Worm (Caenorhabditis elegans) whole organism, young adult: ENCODE results near the gene tufm-1.

ENCODE experiments used
- T07F8.4 ChIP-seq: sonication (generic microtip); optimal IDR thresholded peaks from 2 replicates; lab custom pipeline; 2016; ENCODE audit warnings: mild to moderate bottlenecking, missing genetic modification characterization, moderate library complexity, missing compliant biosample characterization
- cebp-1 ChIP-seq, 2 experiments: fragments of 200-800 bp in 1 of 2; sonication (Bioruptor generic) in 1 of 2; sonication (generic microtip) in 1 of 2; IDR thresholded peaks in 1 of 2; optimal IDR thresholded peaks in 1 of 2; 2 replicates each; pipeline versions ENCODE4 v1.3.6 to Lab custom; 2017 to 2022; ENCODE audit warnings: missing compliant biosample characterization in 2 of 2, missing genetic modification characterization in 2 of 2, mild to moderate bottlenecking in 1 of 2, missing genetic modification reagents in 1 of 2, moderate library complexity in 1 of 2
- efl-1 ChIP-seq: fragments of 150-350 bp; optimal IDR thresholded peaks from 2 replicates; lab custom pipeline; 2014; ENCODE audit warnings: missing biosample characterization, missing genetic modification reagents, missing genetic modification characterization
- hlh-26 ChIP-seq: fragments of 200-800 bp; sonication (Bioruptor generic); conservative IDR thresholded peaks from 2 replicates; pipeline ENCODE4 v1.3.6; 2022; ENCODE audit warnings: missing genetic modification reagents, missing genetic modification characterization, missing compliant biosample characterization
- mxl-1 ChIP-seq: sonication (generic microtip); optimal IDR thresholded peaks from 2 replicates; lab custom pipeline; 2016; ENCODE audit warnings: missing genetic modification characterization, missing compliant biosample characterization
- unc-130 ChIP-seq: sonication (generic microtip); optimal IDR thresholded peaks from 2 replicates; lab custom pipeline; 2016; ENCODE audit warnings: missing genetic modification reagents, missing genetic modification characterization, missing compliant biosample characterization
- ztf-6 ChIP-seq: fragments of 200-800 bp; sonication (Bioruptor generic); IDR thresholded peaks from 2 replicates; pipeline ENCODE4 v1.3.6; 2022; ENCODE audit warnings: missing genetic modification reagents, missing genetic modification characterization, missing compliant biosample characterization

ce11 chrIII:2817847-2818246 lies 3.1 kb upstream of the tufm-1 start:
- TF ChIP-seq T07F8.4 (tag; lab: Kevin White, UChicago) (no peak), hlh-26 (GFP tag; lab: Robert Waterston, UW) (no peak), cebp-1 (GFP tag; IDR thresholded peaks at IDR 0.05; lab: Robert Waterston, UW) (no peak), cebp-1 (tag; optimal IDR thresholded peaks at IDR 0.05; lab: Kevin White, UChicago) (no peak), mxl-1 (tag; lab: Kevin White, UChicago) (no peak), unc-130 (GFP tag; lab: Kevin White, UChicago) (no peak), efl-1 (GFP tag; lab: Kevin White, UChicago) (no peak), ztf-6 (GFP tag; lab: Robert Waterston, UW) (no peak)
